Worm (Caenorhabditis elegans) whole organism, early embryonic: ENCODE measurements around the gene his-17.

ENCODE experiments used
- ceh-13 ChIP-seq: fragments of 200-800 bp; sonication (Bioruptor generic); optimal IDR thresholded peaks from 2 replicates; lab custom pipeline; 2018; ENCODE audit warnings: mild to moderate bottlenecking, missing genetic modification characterization, missing compliant biosample characterization
- hnd-1 ChIP-seq: sonication (generic microtip); optimal IDR thresholded peaks from 2 replicates; lab custom pipeline; 2016; ENCODE audit warnings: missing genetic modification characterization, missing compliant biosample characterization

- TF ChIP-seq ceh-13 (GFP tag; lab: Kevin White, UChicago) (no peak), hnd-1 (tag; lab: Kevin White, UChicago) (no peak)
Observed at ce11 chrV:8947499-8947898, 49.7 kb upstream of the his-17 start, which contains the start of gene gck-1.
